Fruit fly (Drosophila melanogaster) whole organism, embryonic: ENCODE data around the gene CG13088.

Experiments used
- Antp ChIP-seq: fragments of 200-800 bp; sonication (Bioruptor generic); optimal IDR thresholded peaks from 3 replicates; lab custom pipeline; 2016; ENCODE audit warnings: missing biosample characterization, missing genetic modification characterization
- Atf-2 ChIP-seq: fragments of 200-800 bp; sonication (Bioruptor generic); optimal IDR thresholded peaks from 2 replicates; lab custom pipeline; 2016; ENCODE audit warnings: missing biosample characterization, missing genetic modification characterization
- CG10147 ChIP-seq: fragments of 200-800 bp; sonication (Bioruptor generic); optimal IDR thresholded peaks from 2 replicates; lab custom pipeline; 2019; ENCODE audit warnings: missing biosample characterization, mild to moderate bottlenecking, missing genetic modification characterization, moderate library complexity
- CG10267 ChIP-seq: fragments of 200-800 bp; sonication (Bioruptor generic); optimal IDR thresholded peaks from 2 replicates; lab custom pipeline; 2018; ENCODE audit warnings: missing biosample characterization, mild to moderate bottlenecking, missing genetic modification characterization, moderate library complexity
- CG12219 ChIP-seq: fragments of 200-800 bp; sonication (Bioruptor generic); optimal IDR thresholded peaks from 3 replicates; lab custom pipeline; 2018; ENCODE audit warnings: missing biosample characterization, mild to moderate bottlenecking, missing genetic modification characterization
- CG13287 ChIP-seq: fragments of 200-800 bp; sonication (Bioruptor generic); IDR thresholded peaks from 2 replicates; pipeline ENCODE4 v1.3.6; 2022; ENCODE audit warnings: missing biosample characterization, missing genetic modification characterization; ENCODE audit not compliant: partially characterized antibody
- CG17186 ChIP-seq: fragments of 200-800 bp; sonication (Bioruptor generic); optimal IDR thresholded peaks from 3 replicates; lab custom pipeline; 2017; ENCODE audit warnings: missing biosample characterization, missing genetic modification reagents, missing genetic modification characterization
- CG1832 ChIP-seq: fragments of 200-800 bp; sonication (Bioruptor generic); optimal IDR thresholded peaks from 2 replicates; lab custom pipeline; 2017; ENCODE audit warnings: missing biosample characterization, mild to moderate bottlenecking, missing genetic modification characterization, inconsistent platforms
- CG18619 ChIP-seq: fragments of 200-800 bp; sonication (Bioruptor generic); optimal IDR thresholded peaks from 3 replicates; lab custom pipeline; 2017; ENCODE audit warnings: missing biosample characterization, mild to moderate bottlenecking, missing genetic modification characterization
- CG2202 ChIP-seq: fragments of 200-800 bp; sonication (Bioruptor generic); optimal IDR thresholded peaks from 2 replicates; lab custom pipeline; 2018; ENCODE audit warnings: missing biosample characterization, mild to moderate bottlenecking, missing genetic modification characterization
- CG2712 ChIP-seq: fragments of 200-800 bp; optimal IDR thresholded peaks from 3 replicates; lab custom pipeline; 2019; ENCODE audit warnings: missing biosample characterization, mild to moderate bottlenecking, missing genetic modification characterization, moderate library complexity
- CG3281 ChIP-seq: fragments of 200-800 bp; sonication (Bioruptor generic); optimal IDR thresholded peaks from 3 replicates; lab custom pipeline; 2017; ENCODE audit warnings: missing biosample characterization, mild to moderate bottlenecking, missing genetic modification characterization
- CG34224 ChIP-seq: fragments of 200-800 bp; sonication (Bioruptor generic); IDR thresholded peaks from 3 replicates; pipeline ENCODE4 v1.3.6; 2022; ENCODE audit warnings: missing biosample characterization, missing genetic modification characterization; ENCODE audit not compliant: partially characterized antibody
- CG6254 ChIP-seq: fragments of 200-800 bp; sonication (Bioruptor generic); optimal IDR thresholded peaks from 3 replicates; lab custom pipeline; 2017; ENCODE audit warnings: mild to moderate bottlenecking, missing biosample characterization, missing genetic modification reagents, missing genetic modification characterization
- CG7271 ChIP-seq: fragments of 200-800 bp; sonication (Bioruptor generic); optimal IDR thresholded peaks from 2 replicates; lab custom pipeline; 2018; ENCODE audit warnings: missing biosample characterization, mild to moderate bottlenecking, missing genetic modification characterization, moderate library complexity
- CG8924 ChIP-seq: fragments of 200-800 bp; optimal IDR thresholded peaks from 3 replicates; lab custom pipeline; 2019; ENCODE audit warnings: missing biosample characterization, mild to moderate bottlenecking, missing genetic modification characterization, moderate library complexity
- CG9876 ChIP-seq: fragments of 200-800 bp; sonication (Bioruptor generic); optimal IDR thresholded peaks from 2 replicates; lab custom pipeline; 2016; ENCODE audit warnings: missing biosample characterization, missing genetic modification characterization
- CTCF ChIP-seq: fragments of 200-800 bp; sonication (Bioruptor generic); optimal IDR thresholded peaks from 2 replicates; lab custom pipeline; 2017; ENCODE audit warnings: missing biosample characterization, mild to moderate bottlenecking, missing genetic modification characterization, moderate library complexity
- Dll ChIP-seq: fragments of 200-800 bp; sonication (Bioruptor generic); IDR thresholded peaks from 4 replicates; pipeline ENCODE4 v1.3.6; 2022; ENCODE audit warnings: missing biosample characterization, missing genetic modification characterization; ENCODE audit not compliant: partially characterized antibody
- Elba2 ChIP-seq: fragments of 200-800 bp; sonication (Bioruptor generic); optimal IDR thresholded peaks from 3 replicates; lab custom pipeline; 2016; ENCODE audit warnings: missing biosample characterization, missing genetic modification characterization
- GATAe ChIP-seq: fragments of 200-800 bp; sonication (Bioruptor generic); conservative IDR thresholded peaks from 2 replicates; pipeline ENCODE4 v1.3.6; 2022; ENCODE audit warnings: missing biosample characterization, missing genetic modification characterization
- Gug ChIP-seq: fragments of 200-800 bp; sonication (Bioruptor generic); IDR thresholded peaks from 4 replicates; pipeline ENCODE4 v1.3.6; 2022; ENCODE audit warnings: missing biosample characterization, missing genetic modification characterization
- HLHmδ ChIP-seq: fragments of 200-800 bp; sonication (Bioruptor generic); optimal IDR thresholded peaks from 2 replicates; lab custom pipeline; 2018; ENCODE audit warnings: missing biosample characterization, mild to moderate bottlenecking, missing genetic modification characterization, moderate library complexity
- MESR4 ChIP-seq: fragments of 200-800 bp; sonication (Bioruptor generic); optimal IDR thresholded peaks from 2 replicates; lab custom pipeline; 2018; ENCODE audit warnings: missing biosample characterization, mild to moderate bottlenecking, missing genetic modification characterization, moderate library complexity
- NfI ChIP-seq: fragments of 200-800 bp; sonication (Bioruptor generic); optimal IDR thresholded peaks from 3 replicates; lab custom pipeline; 2018; ENCODE audit warnings: missing biosample characterization, mild to moderate bottlenecking, missing genetic modification characterization, moderate library complexity
- Side ChIP-seq: fragments of 200-800 bp; sonication (Bioruptor generic); optimal IDR thresholded peaks from 2 replicates; lab custom pipeline; 2016; ENCODE audit warnings: missing biosample characterization, missing genetic modification characterization
- Six4 ChIP-seq: fragments of 200-800 bp; sonication (Bioruptor generic); optimal IDR thresholded peaks from 2 replicates; lab custom pipeline; 2016; ENCODE audit warnings: missing biosample characterization, missing genetic modification characterization
- Sox102F ChIP-seq: fragments of 200-800 bp; sonication (Bioruptor generic); optimal IDR thresholded peaks from 2 replicates; lab custom pipeline; 2018; ENCODE audit warnings: missing biosample characterization, mild to moderate bottlenecking, missing genetic modification characterization, moderate library complexity
- Trl ChIP-seq, 3 experiments: fragments of >200 bp in 2 of 3; fragments of 200-800 bp in 1 of 3; sonication (Bioruptor generic) in 1 of 3; optimal IDR thresholded peaks; 2 replicates in 1 of 3; 3 replicates in 2 of 3; lab custom pipeline; 2016 to 2017; ENCODE audit warnings: missing biosample characterization in 1 of 3, missing genetic modification characterization in 1 of 3
- Usf ChIP-seq: fragments of 200-800 bp; sonication (Bioruptor generic); optimal IDR thresholded peaks from 2 replicates; lab custom pipeline; 2017; ENCODE audit warnings: missing genotype, missing biosample characterization, missing genetic modification characterization
- ab ChIP-seq: fragments of 200-800 bp; sonication (Bioruptor generic); optimal IDR thresholded peaks from 2 replicates; lab custom pipeline; 2016; ENCODE audit warnings: missing biosample characterization, missing genetic modification characterization
- amos ChIP-seq: fragments of 200-800 bp; sonication (Bioruptor generic); IDR thresholded peaks from 2 replicates; pipeline ENCODE4 v1.3.6; 2022; ENCODE audit warnings: missing biosample characterization, missing genetic modification characterization; ENCODE audit not compliant: partially characterized antibody
- br ChIP-seq: fragments of >200 bp; optimal IDR thresholded peaks from 2 replicates; lab custom pipeline; 2017
- cas ChIP-seq: fragments of 200-800 bp; sonication (Bioruptor generic); IDR thresholded peaks from 2 replicates; pipeline ENCODE4 v1.3.6; 2022; ENCODE audit warnings: missing biosample characterization, missing genetic modification characterization
- croc ChIP-seq: fragments of 200-800 bp; sonication (Bioruptor generic); conservative IDR thresholded peaks from 3 replicates; pipeline ENCODE4 v1.3.6; 2022; ENCODE audit warnings: missing biosample characterization, missing genetic modification characterization
- dan ChIP-seq: fragments of 200-800 bp; sonication (Bioruptor generic); IDR thresholded peaks from 2 replicates; pipeline ENCODE4 v1.3.6; 2022; ENCODE audit warnings: missing biosample characterization, missing genetic modification characterization
- dysf ChIP-seq: fragments of 200-800 bp; sonication (Bioruptor generic); IDR thresholded peaks from 3 replicates; pipeline ENCODE4 v1.3.6; 2022; ENCODE audit warnings: missing biosample characterization, missing genetic modification characterization
- fd64A ChIP-seq: fragments of 200-800 bp; sonication (Bioruptor generic); optimal IDR thresholded peaks from 3 replicates; lab custom pipeline; 2018; ENCODE audit warnings: missing biosample characterization, mild to moderate bottlenecking, missing genetic modification characterization
- fd96Cb ChIP-seq: fragments of 200-800 bp; sonication (Bioruptor generic); optimal IDR thresholded peaks from 2 replicates; lab custom pipeline; 2018; ENCODE audit warnings: missing biosample characterization, mild to moderate bottlenecking, missing genetic modification characterization, moderate library complexity
- h ChIP-seq: fragments of >200 bp; optimal IDR thresholded peaks from 2 replicates; lab custom pipeline; 2017
- her ChIP-seq: fragments of 200-800 bp; sonication (Bioruptor generic); optimal IDR thresholded peaks from 2 replicates; lab custom pipeline; 2016; ENCODE audit warnings: missing biosample characterization, missing genetic modification characterization
- knrl ChIP-seq: fragments of 200-800 bp; sonication (Bioruptor generic); IDR thresholded peaks from 3 replicates; pipeline ENCODE4 v1.3.6; 2022; ENCODE audit warnings: missing biosample characterization, missing genetic modification characterization; ENCODE audit not compliant: partially characterized antibody
- lab ChIP-seq: fragments of 200-800 bp; sonication (Bioruptor generic); optimal IDR thresholded peaks from 3 replicates; lab custom pipeline; 2017; ENCODE audit warnings: missing biosample characterization, missing genetic modification characterization, mild to moderate bottlenecking, moderate library complexity, missing genetic modification reagents
- lmd ChIP-seq: fragments of 200-800 bp; sonication (Bioruptor generic); IDR thresholded peaks from 2 replicates; pipeline ENCODE4 v1.3.6; 2022; ENCODE audit warnings: missing biosample characterization, missing genetic modification characterization
- maf-S ChIP-seq: fragments of 200-800 bp; sonication (Bioruptor generic); optimal IDR thresholded peaks from 2 replicates; lab custom pipeline; 2016; ENCODE audit warnings: missing biosample characterization, missing genetic modification characterization
- nerfin-1 ChIP-seq: fragments of 200-800 bp; sonication (Bioruptor generic); optimal IDR thresholded peaks from 3 replicates; lab custom pipeline; 2019; ENCODE audit warnings: missing biosample characterization, mild to moderate bottlenecking, missing genetic modification characterization, moderate library complexity
- nerfin-2 ChIP-seq: fragments of 200-800 bp; sonication (Bioruptor generic); IDR thresholded peaks from 2 replicates; pipeline ENCODE4 v1.3.6; 2022; ENCODE audit warnings: missing biosample characterization, missing genetic modification characterization; ENCODE audit not compliant: partially characterized antibody
- sna ChIP-seq: fragments of 200-800 bp; sonication (Bioruptor generic); IDR thresholded peaks from 2 replicates; pipeline ENCODE4 v1.3.6; 2022; ENCODE audit warnings: missing biosample characterization, missing genetic modification characterization; ENCODE audit not compliant: partially characterized antibody
- trh ChIP-seq: fragments of 200-800 bp; sonication (Bioruptor generic); optimal IDR thresholded peaks from 2 replicates; lab custom pipeline; 2016; ENCODE audit warnings: missing biosample characterization, missing genetic modification characterization

CG13088 gene

DNA sequence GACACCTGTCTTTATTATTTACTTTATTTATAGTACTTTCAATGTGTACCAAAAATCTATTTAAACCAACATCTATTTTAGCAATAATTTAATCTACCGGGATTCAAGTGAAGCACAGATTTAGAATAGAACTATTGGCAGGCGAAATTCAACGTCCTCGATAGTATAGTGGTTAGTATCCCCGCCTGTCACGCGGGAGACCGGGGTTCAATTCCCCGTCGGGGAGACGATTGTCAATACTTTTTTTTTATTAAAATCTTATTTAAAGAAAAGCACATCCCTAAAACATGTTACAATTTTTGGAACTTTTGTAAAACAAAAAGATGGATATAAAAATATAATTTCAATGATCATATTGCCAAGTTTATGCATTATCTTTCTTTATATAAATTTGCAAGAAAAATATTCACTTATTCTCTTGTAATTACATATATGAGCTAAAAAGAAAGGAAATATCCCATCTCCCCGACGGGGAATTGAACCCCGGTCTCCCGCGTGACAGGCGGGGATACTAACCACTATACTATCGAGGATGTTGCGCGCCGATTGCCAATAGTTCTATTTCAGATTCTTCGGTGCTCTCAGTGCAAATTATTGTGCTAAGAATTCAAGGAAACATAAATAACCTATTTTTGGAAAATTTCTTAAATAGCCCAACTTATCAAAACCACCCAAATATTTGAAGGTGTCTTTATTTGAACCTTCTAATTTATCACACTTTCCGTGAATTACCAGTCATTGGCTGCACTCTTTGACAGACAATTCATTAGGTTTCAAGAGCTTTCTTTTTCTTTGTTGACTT lies 7.0 kb upstream of the CG13088 start, which contains the start of gene CG43796 (continued):
- TF ChIP-seq CG2712 (tag; lab: Kevin White, UChicago): no peak
- no peak for TF ChIP-seq cas (GFP tag; lab: Robert Waterston, UW)
- peak; percentile 62; the same call in 2 of the 4 replicates for TF ChIP-seq Dll (GFP tag; lab: Robert Waterston, UW)
- TF ChIP-seq fd64A (GFP tag; lab: Kevin White, UChicago): no peak
- no peak for TF ChIP-seq CG10147 (GFP tag; lab: Kevin White, UChicago)
- no peak for TF ChIP-seq CG10267 (tag; lab: Kevin White, UChicago)
- TF ChIP-seq CG8924 (tag; lab: Kevin White, UChicago): no peak
- peak; percentile 13; the same call in 1 of the 2 replicates for TF ChIP-seq CG13287 (GFP tag; lab: Robert Waterston, UW)
- no peak for TF ChIP-seq CG1832
- no peak for TF ChIP-seq h (lab: Kevin White, UChicago)
- TF ChIP-seq Sox102F (GFP tag; lab: Kevin White, UChicago): no peak
- no peak for TF ChIP-seq dan (GFP tag; lab: Robert Waterston, UW)
- no peak for TF ChIP-seq CG6254
- no peak for TF ChIP-seq HLHmδ (GFP tag; lab: Kevin White, UChicago)
- TF ChIP-seq CG9876 (GFP tag; lab: Kevin White, UChicago): no peak
- TF ChIP-seq nerfin-1 (tag; lab: Kevin White, UChicago): no peak
- no peak for TF ChIP-seq maf-S (GFP tag; lab: Kevin White, UChicago)
- no peak for TF ChIP-seq Trl (optimal IDR thresholded peaks at IDR 0.05; lab: Kevin White, UChicago)
- TF ChIP-seq Trl (GFP tag; optimal IDR thresholded peaks at IDR 0.05; lab: Kevin White, UChicago): no peak
- no peak for TF ChIP-seq croc (GFP tag; lab: Robert Waterston, UW)
- no peak for TF ChIP-seq fd96Cb
- TF ChIP-seq GATAe (GFP tag; lab: Robert Waterston, UW): no peak
- no peak for TF ChIP-seq CG17186 (GFP tag; lab: Kevin White, UChicago)
- no peak for TF ChIP-seq lab (GFP tag; lab: Kevin White, UChicago)
- TF ChIP-seq her (GFP tag; lab: Kevin White, UChicago): no peak
- TF ChIP-seq Elba2 (GFP tag; lab: Kevin White, UChicago): no peak
- peak; percentile 51; the same call in 1 of the 2 replicates for TF ChIP-seq nerfin-2 (GFP tag; lab: Robert Waterston, UW)
- TF ChIP-seq CG34224 (GFP tag; lab: Robert Waterston, UW): no peak
- TF ChIP-seq CG3281 (GFP tag; lab: Kevin White, UChicago): no peak
- TF ChIP-seq lmd (GFP tag; lab: Robert Waterston, UW): no peak
- TF ChIP-seq Atf-2 (GFP tag; lab: Kevin White, UChicago): no peak
- TF ChIP-seq CG12219 (GFP tag; lab: Kevin White, UChicago): no peak
- TF ChIP-seq CTCF (GFP tag; lab: Kevin White, UChicago): peak; percentile 26
- TF ChIP-seq dysf (GFP tag; lab: Robert Waterston, UW): no peak
- TF ChIP-seq knrl (GFP tag; lab: Robert Waterston, UW): peak; percentile 51; the same call in 1 of the 3 replicates
- TF ChIP-seq Usf: no peak
- no peak for TF ChIP-seq Gug (GFP tag; lab: Robert Waterston, UW)
- TF ChIP-seq Six4 (GFP tag; lab: Kevin White, UChicago): no peak
- no peak for TF ChIP-seq CG2202
- no peak for TF ChIP-seq Antp (GFP tag; lab: Kevin White, UChicago)
- TF ChIP-seq Side (GFP tag; lab: Kevin White, UChicago): no peak
- peak; percentile 69 for TF ChIP-seq amos (GFP tag; lab: Robert Waterston, UW)
- TF ChIP-seq sna: 0 out of 2 replicates have a peak, but pooled peaks have one; percentile 18
- TF ChIP-seq CG18619 (GFP tag; lab: Kevin White, UChicago): no peak
- TF ChIP-seq br (lab: Kevin White, UChicago): no peak
- no peak for TF ChIP-seq trh (GFP tag; lab: Kevin White, UChicago)
- no peak for TF ChIP-seq CG7271
- no peak for TF ChIP-seq NfI (GFP tag; lab: Kevin White, UChicago)
- TF ChIP-seq ab (GFP tag; lab: Kevin White, UChicago): no peak
- TF ChIP-seq MESR4 (GFP tag; lab: Kevin White, UChicago): no peak
